Worm (Caenorhabditis elegans) whole organism, midembryonic: ENCODE measurements around the gene dli-1.

Source experiments
- T22C8.4 ChIP-seq: fragments of 200-800 bp; sonication (Bioruptor generic); IDR thresholded peaks from 2 replicates; pipeline ENCODE4 v1.3.6; 2022; ENCODE audit warnings: missing genetic modification characterization, missing compliant biosample characterization
- cog-1 ChIP-seq: sonication (generic microtip); optimal IDR thresholded peaks from 2 replicates; lab custom pipeline; 2016; ENCODE audit warnings: missing genetic modification characterization, missing compliant biosample characterization
- flt-1 ChIP-seq: fragments of 200-800 bp; sonication (Bioruptor generic); IDR thresholded peaks from 2 replicates; pipeline ENCODE4 v1.3.6; 2022; ENCODE audit warnings: missing genetic modification characterization, missing compliant biosample characterization
- klf-2 ChIP-seq: fragments of 200-800 bp; sonication (Bioruptor generic); conservative IDR thresholded peaks from 2 replicates; pipeline ENCODE4 v1.3.6; 2022; ENCODE audit warnings: missing genetic modification reagents, missing genetic modification characterization, missing compliant biosample characterization
- med-1 ChIP-seq: sonication (generic microtip); optimal IDR thresholded peaks from 2 replicates; lab custom pipeline; 2017; ENCODE audit warnings: missing genetic modification characterization, mild to moderate bottlenecking, missing compliant biosample characterization, antibody characterized with exemption, missing genetic modification reagents; ENCODE audit not compliant: insufficient read depth
- ref-1 ChIP-seq: fragments of 200-800 bp; sonication (Bioruptor generic); conservative IDR thresholded peaks from 2 replicates; pipeline ENCODE4 v1.3.6; 2022; ENCODE audit warnings: missing genetic modification reagents, missing genetic modification characterization, missing compliant biosample characterization
- tab-1 ChIP-seq: fragments of 200-800 bp; sonication (Bioruptor generic); IDR thresholded peaks from 2 replicates; pipeline ENCODE4 v1.3.6; 2022; ENCODE audit warnings: missing genetic modification characterization, missing compliant biosample characterization
- ztf-23 ChIP-seq: fragments of 200-800 bp; sonication (Bioruptor generic); IDR thresholded peaks from 2 replicates; pipeline ENCODE4 v1.3.6; 2022; ENCODE audit warnings: missing genetic modification reagents, missing genetic modification characterization, missing compliant biosample characterization
- ztf-29 ChIP-seq: fragments of 200-800 bp; sonication (Bioruptor generic); IDR thresholded peaks from 2 replicates; pipeline ENCODE4 v1.3.6; 2022; ENCODE audit warnings: missing genetic modification reagents, missing genetic modification characterization, missing compliant biosample characterization

ce11 chrIV:13090967-13091366, 7.6 kb downstream of the dli-1 start, which contains the start of gene col-132:
- TF ChIP-seq cog-1 (tag; lab: Kevin White, UChicago) (no peak), med-1 (GFP tag; lab: Kevin White, UChicago) (no peak), flt-1 (no peak), tab-1 (GFP tag; lab: Robert Waterston, UW) (no peak), ztf-23 (GFP tag; lab: Robert Waterston, UW) (no peak), T22C8.4 (no peak), ztf-29 (GFP tag; lab: Robert Waterston, UW) (no peak), klf-2 (no peak), ref-1 (no peak)
